Fruit fly (Drosophila melanogaster) whole organism, wandering third instar larva: ENCODE results near the gene CG10431.

Experiments
- Abd-B ChIP-seq: fragments of >200 bp; optimal IDR thresholded peaks from 2 replicates; lab custom pipeline; 2017; ENCODE audit warnings: missing biosample characterization, missing genetic modification characterization
- CG9705 ChIP-seq: fragments of 200-800 bp; sonication (Bioruptor generic); optimal IDR thresholded peaks from 2 replicates; lab custom pipeline; 2018; ENCODE audit warnings: missing biosample characterization, mild to moderate bottlenecking, missing genetic modification characterization
- Dfd ChIP-seq: fragments of >200 bp; optimal IDR thresholded peaks from 2 replicates; lab custom pipeline; 2017; ENCODE audit warnings: missing biosample characterization, missing genetic modification characterization
- HLH106 ChIP-seq: fragments of 200-800 bp; optimal IDR thresholded peaks from 3 replicates; lab custom pipeline; 2019; ENCODE audit warnings: missing biosample characterization, mild to moderate bottlenecking, missing genetic modification characterization, moderate library complexity
- Hr78 ChIP-seq: fragments of >200 bp; optimal IDR thresholded peaks from 2 replicates; lab custom pipeline; 2017; ENCODE audit warnings: missing biosample characterization, missing genetic modification characterization
- Hr83 ChIP-seq: fragments of 200-300 bp; sonication (Bioruptor generic); optimal IDR thresholded peaks from 2 replicates; lab custom pipeline; 2016; ENCODE audit warnings: missing biosample characterization, mild to moderate bottlenecking, missing genetic modification characterization, moderate library complexity; ENCODE audit not compliant: poor library complexity, severe bottlenecking
- N ChIP-seq: fragments of >200 bp; optimal IDR thresholded peaks from 2 replicates; lab custom pipeline; 2018; ENCODE audit warnings: missing biosample characterization, missing external identifiers, missing genetic modification characterization
- OdsH ChIP-seq: fragments of 200-800 bp; sonication (Bioruptor generic); optimal IDR thresholded peaks from 2 replicates; lab custom pipeline; 2016; ENCODE audit warnings: missing biosample characterization, mild to moderate bottlenecking, missing genetic modification characterization
- Sp1 ChIP-seq: fragments of 200-800 bp; sonication (Bioruptor generic); optimal IDR thresholded peaks from 3 replicates; lab custom pipeline; 2019; ENCODE audit warnings: missing biosample characterization, mild to moderate bottlenecking, missing genetic modification characterization, moderate library complexity
- Vsx2 ChIP-seq: fragments of 200-300, 225-300 bp; sonication (Bioruptor generic); optimal IDR thresholded peaks from 2 replicates; lab custom pipeline; 2018; ENCODE audit warnings: missing biosample characterization, missing genetic modification characterization; ENCODE audit not compliant: partially characterized antibody
- br ChIP-seq: fragments of 200-800 bp; sonication (Bioruptor generic); optimal IDR thresholded peaks from 2 replicates; lab custom pipeline; 2016; ENCODE audit warnings: missing biosample characterization, missing genetic modification characterization
- brk ChIP-seq: fragments of 200-800 bp; sonication (Bioruptor generic); optimal IDR thresholded peaks from 2 replicates; lab custom pipeline; 2016; ENCODE audit warnings: missing biosample characterization, mild to moderate bottlenecking, missing genetic modification characterization
- dl ChIP-seq, 2 experiments: fragments of 175-275, 200-275 bp in 1 of 2; fragments of 200-275 bp in 1 of 2; sonication (Bioruptor generic); optimal IDR thresholded peaks; lab custom pipeline; 2018; ENCODE audit warnings: mild to moderate bottlenecking in 2 of 2, missing biosample characterization in 2 of 2, missing genetic modification characterization in 2 of 2, moderate library complexity in 2 of 2; ENCODE audit not compliant: partially characterized antibody in 2 of 2, insufficient read depth in 1 of 2
- dmrt93B ChIP-seq: fragments of 200-800 bp; sonication (Bioruptor generic); optimal IDR thresholded peaks from 2 replicates; lab custom pipeline; 2018; ENCODE audit warnings: missing biosample characterization, mild to moderate bottlenecking, missing genetic modification characterization
- dsf ChIP-seq: sonication (Bioruptor generic); optimal IDR thresholded peaks from 2 replicates; lab custom pipeline; 2016; ENCODE audit warnings: missing biosample characterization, missing genetic modification characterization, borderline replicate concordance
- ey ChIP-seq: fragments of 200-800 bp; sonication (Bioruptor generic); optimal IDR thresholded peaks from 2 replicates; lab custom pipeline; 2016; ENCODE audit warnings: missing biosample characterization, missing genetic modification characterization
- foxo ChIP-seq, 2 experiments: fragments of 200-800 bp; sonication (Bioruptor generic); optimal IDR thresholded peaks; 2 replicates in 1 of 2; 3 replicates in 1 of 2; lab custom pipeline; 2016 to 2017; ENCODE audit warnings: missing biosample characterization in 2 of 2, missing genetic modification characterization in 2 of 2
- fru ChIP-seq: fragments of 200-800 bp; sonication (Bioruptor generic); optimal IDR thresholded peaks from 3 replicates; lab custom pipeline; 2016; ENCODE audit warnings: missing biosample characterization, mild to moderate bottlenecking, missing genetic modification characterization
- h ChIP-seq: fragments of 200-800 bp; sonication (Bioruptor generic); optimal IDR thresholded peaks from 3 replicates; lab custom pipeline; 2016; ENCODE audit warnings: missing biosample characterization, mild to moderate bottlenecking, missing genetic modification characterization
- jim ChIP-seq: fragments of 175-275, 200-325 bp; sonication (Bioruptor generic); optimal IDR thresholded peaks from 2 replicates; lab custom pipeline; 2016; ENCODE audit warnings: missing biosample characterization, mild to moderate bottlenecking, missing genetic modification characterization
- psq ChIP-seq: fragments of 200-800 bp; sonication (Bioruptor generic); optimal IDR thresholded peaks from 3 replicates; lab custom pipeline; 2017; ENCODE audit warnings: missing biosample characterization, mild to moderate bottlenecking, missing genetic modification characterization, moderate library complexity
- rgr ChIP-seq: fragments of 200-800 bp; sonication (Bioruptor generic); optimal IDR thresholded peaks from 3 replicates; lab custom pipeline; 2016; ENCODE audit warnings: missing biosample characterization, mild to moderate bottlenecking, missing genetic modification characterization
- sage ChIP-seq: fragments of 200-800 bp; sonication (Bioruptor generic); optimal IDR thresholded peaks from 2 replicates; lab custom pipeline; 2016; ENCODE audit warnings: missing biosample characterization, mild to moderate bottlenecking, missing genetic modification characterization
- sv ChIP-seq: fragments of 200-800 bp; sonication (Bioruptor generic); optimal IDR thresholded peaks from 3 replicates; lab custom pipeline; 2016; ENCODE audit warnings: missing biosample characterization, missing genetic modification characterization

CG10431 gene

dm6 chr2L:19024744-19025059 lies 50.2 kb downstream of the CG10431 start:
- TF ChIP-seq Hr83 (no peak), dmrt93B (no peak), foxo (GFP tag; optimal IDR thresholded peaks at IDR 0.05; lab: Kevin White, UChicago) (no peak), OdsH (GFP tag; lab: Kevin White, UChicago) (no peak), Sp1 (GFP tag; lab: Kevin White, UChicago) (no peak), jim (GFP tag; lab: Kevin White, UChicago) (no peak)

dm6 chr2L:19026491-19027197 lies 52.1 kb downstream of the CG10431 start:
- TF ChIP-seq HLH106 (tag; lab: Kevin White, UChicago) (peak; percentile 60), CG9705 (GFP tag; lab: Kevin White, UChicago) (peak; percentile 33), ey (GFP tag; lab: Kevin White, UChicago) (peak; percentile 50), Hr83 (no peak), Hr78 (GFP tag; lab: Kevin White, UChicago) (no peak), sv (no peak), dsf (GFP tag; lab: Kevin White, UChicago) (no peak), rgr (peak; percentile 13), sage (GFP tag; lab: Kevin White, UChicago) (no peak), Sp1 (GFP tag; lab: Kevin White, UChicago) (peak; percentile 67), h (peak; percentile 37), OdsH (GFP tag; lab: Kevin White, UChicago) (peak; percentile 38), foxo (GFP tag; optimal IDR thresholded peaks at IDR 0.05; lab: Kevin White, UChicago) (peak in 1 of 2 experiments; percentile 57), brk (no peak), br (GFP tag; lab: Kevin White, UChicago) (peak; percentile 20), Vsx2 (GFP tag; lab: Kevin White, UChicago) (no peak), dl (GFP tag; optimal IDR thresholded peaks at IDR 0.05; lab: Kevin White, UChicago; ENCODE audit: insufficient read depth in 1 of 2, partially characterized antibody in 2 of 2) (no peak), N (GFP tag; lab: Kevin White, UChicago) (no peak), fru (GFP tag; lab: Kevin White, UChicago) (peak; percentile 48), Dfd (no peak), Abd-B (GFP tag; lab: Kevin White, UChicago) (no peak), psq (GFP tag; lab: Kevin White, UChicago) (peak; percentile 20), dmrt93B (peak; percentile 26)

DNA sequence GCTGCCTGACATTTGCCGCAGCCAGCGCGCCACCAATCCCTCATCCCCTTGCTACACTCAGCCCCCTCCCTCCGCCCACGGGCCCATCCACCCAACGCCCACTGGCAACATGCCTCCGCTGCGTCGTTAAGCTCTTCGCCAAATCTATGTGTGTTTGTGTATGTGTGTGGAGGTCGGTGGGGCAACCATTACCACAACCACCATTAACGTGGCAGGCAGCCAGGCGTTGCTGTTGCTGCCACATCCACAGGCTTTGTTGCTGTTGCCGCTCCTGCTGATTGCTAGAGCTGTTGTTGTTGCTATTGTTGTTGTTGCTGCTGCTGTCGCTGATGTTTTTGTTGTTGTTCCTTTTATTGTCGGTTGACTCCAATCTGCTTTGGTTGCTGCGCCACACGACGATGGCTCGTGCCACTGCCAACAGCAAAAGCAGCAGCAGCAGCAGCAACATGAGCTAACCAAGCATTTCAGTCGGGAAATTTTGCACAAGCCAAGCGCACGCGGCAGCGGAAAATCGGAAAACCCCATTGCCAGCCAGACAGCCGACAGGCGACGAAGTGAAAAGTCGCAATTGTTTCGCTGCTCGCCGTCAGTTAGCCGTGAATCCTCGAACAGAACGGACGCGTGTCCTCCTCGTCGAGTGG lies 52.9 kb downstream of the CG10431 start, which contains the start of gene Sidpn:
Sidpn (plus strand) TSS at position 465 of the 641 bp plus-strand sequence.
- TF ChIP-seq Hr83 (no peak), Abd-B (GFP tag; lab: Kevin White, UChicago) (no peak), foxo (GFP tag; optimal IDR thresholded peaks at IDR 0.05; lab: Kevin White, UChicago) (no peak), Dfd (peak; percentile 89)
